Worm (Caenorhabditis elegans): Measurements from ENCODE around the gene R144.12.

DNA sequence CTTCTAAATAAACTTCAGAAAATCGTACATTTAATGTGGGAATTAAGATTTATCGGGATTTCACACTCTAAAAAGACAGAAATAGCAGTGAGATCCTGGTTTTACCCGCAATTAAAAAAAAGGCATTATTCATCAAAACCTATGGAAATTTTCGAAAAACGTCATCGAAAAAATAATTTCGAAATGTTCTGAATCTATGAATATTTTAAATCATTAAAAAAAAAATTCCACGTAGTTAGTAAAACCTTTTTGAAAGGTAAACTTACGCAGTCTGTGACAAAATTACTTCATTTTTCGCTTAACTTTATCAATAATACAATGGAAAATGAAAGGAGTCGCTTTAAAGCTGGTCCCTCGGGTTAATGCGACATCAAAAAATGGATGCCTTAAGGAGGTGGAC lies 50.2 kb downstream of the R144.12 start, which contains the start of gene C26E6.1:
- TF ChIP-seq flt-1 (GFP tag; IDR thresholded peaks at IDR 0.05), result no peak
- TF ChIP-seq ceh-36 (tag; optimal IDR thresholded peaks at IDR 0.05), result no peak
- TF ChIP-seq aly-1 (tag; optimal IDR thresholded peaks at IDR 0.05), result no peak
- TF ChIP-seq hmbx-1 (tag; optimal IDR thresholded peaks at IDR 0.05), result no peak
- TF ChIP-seq ama-1 (optimal IDR thresholded peaks at IDR 0.05), result no peak
- TF ChIP-seq tbx-11 (GFP tag; IDR thresholded peaks at IDR 0.05), result no peak
- no peak for TF ChIP-seq tbx-37 (GFP tag; conservative IDR thresholded peaks at IDR 0.05)
- no peak for TF ChIP-seq B0310.2 (tag; optimal IDR thresholded peaks at IDR 0.05)
- no peak for TF ChIP-seq ceh-13 (GFP tag; optimal IDR thresholded peaks at IDR 0.05)
- no peak for TF ChIP-seq pes-1 (GFP tag; IDR thresholded peaks at IDR 0.05)
- TF ChIP-seq hnd-1 (tag; optimal IDR thresholded peaks at IDR 0.05), result no peak
- TF ChIP-seq sea-1 (GFP tag; conservative IDR thresholded peaks at IDR 0.05), result no peak
- TF ChIP-seq scrt-1 (GFP tag; IDR thresholded peaks at IDR 0.05), result no peak
- no peak for TF ChIP-seq F13C5.2 (tag; optimal IDR thresholded peaks at IDR 0.05)
